Fruit fly (Drosophila melanogaster) whole organism, prepupa: Measurements from ENCODE around the gene bor.

Experiments used
- Blimp-1 ChIP-seq: fragments of 200-800 bp; sonication (Bioruptor generic); optimal IDR thresholded peaks from 3 replicates; lab custom pipeline; 2017; ENCODE audit warnings: missing biosample characterization, missing genetic modification characterization, mild to moderate bottlenecking, moderate library complexity, missing genetic modification reagents
- CG10631 ChIP-seq: fragments of 200-800 bp; sonication (Bioruptor generic); optimal IDR thresholded peaks from 2 replicates; lab custom pipeline; 2016; ENCODE audit warnings: missing biosample characterization, missing genetic modification characterization
- CG10669 ChIP-seq: fragments of 200-800 bp; sonication (Bioruptor generic); optimal IDR thresholded peaks from 3 replicates; lab custom pipeline; 2018; ENCODE audit warnings: missing biosample characterization, mild to moderate bottlenecking, missing genetic modification characterization, moderate library complexity
- CG11294 ChIP-seq: fragments of 200-800 bp; sonication (Bioruptor generic); IDR thresholded peaks from 2 replicates; pipeline ENCODE4 v1.3.6; 2022; ENCODE audit warnings: missing biosample characterization, missing genetic modification characterization
- CG11762 ChIP-seq: fragments of 200-800 bp; sonication (Bioruptor generic); optimal IDR thresholded peaks from 3 replicates; lab custom pipeline; 2016; ENCODE audit warnings: missing biosample characterization, missing genetic modification characterization; ENCODE audit not compliant: insufficient read depth
- CG11902 ChIP-seq: fragments of 200-800 bp; sonication (Bioruptor generic); optimal IDR thresholded peaks from 3 replicates; lab custom pipeline; 2016; ENCODE audit warnings: missing biosample characterization, missing genetic modification characterization
- CG15336 ChIP-seq: fragments of 200-800 bp; sonication (Bioruptor generic); IDR thresholded peaks from 2 replicates; pipeline ENCODE4 v1.3.6; 2022; ENCODE audit warnings: missing biosample characterization, missing genetic modification characterization
- CG1621 ChIP-seq: fragments of 200-800 bp; sonication (Bioruptor generic); optimal IDR thresholded peaks from 3 replicates; lab custom pipeline; 2018; ENCODE audit warnings: missing biosample characterization, mild to moderate bottlenecking, missing genetic modification characterization
- CG16779 ChIP-seq: fragments of 200-800 bp; sonication (Bioruptor generic); optimal IDR thresholded peaks from 3 replicates; lab custom pipeline; 2017; ENCODE audit warnings: missing biosample characterization, mild to moderate bottlenecking, missing genetic modification characterization
- CG3032 ChIP-seq: fragments of 200-800 bp; optimal IDR thresholded peaks from 2 replicates; lab custom pipeline; 2019; ENCODE audit warnings: missing biosample characterization, mild to moderate bottlenecking, missing genetic modification characterization, moderate library complexity
- CG31627 ChIP-seq: fragments of 200-800 bp; sonication (Bioruptor generic); optimal IDR thresholded peaks from 3 replicates; lab custom pipeline; 2016; ENCODE audit warnings: missing biosample characterization, missing genetic modification characterization
- CG32006 ChIP-seq: fragments of 200-800 bp; sonication (Bioruptor generic); optimal IDR thresholded peaks from 3 replicates; lab custom pipeline; 2017; ENCODE audit warnings: missing biosample characterization, mild to moderate bottlenecking, missing genetic modification characterization
- CG34406 ChIP-seq: fragments of 200-800 bp; sonication (Bioruptor generic); optimal IDR thresholded peaks from 3 replicates; lab custom pipeline; 2016; ENCODE audit warnings: missing biosample characterization, missing genetic modification characterization
- CG4318 ChIP-seq: fragments of 200-800 bp; sonication (Bioruptor generic); optimal IDR thresholded peaks from 3 replicates; lab custom pipeline; 2017; ENCODE audit warnings: missing biosample characterization, mild to moderate bottlenecking, missing genetic modification characterization
- CG6163 ChIP-seq: fragments of 200-800 bp; sonication (Bioruptor generic); IDR thresholded peaks from 3 replicates; pipeline ENCODE4 v1.3.6; 2022; ENCODE audit warnings: missing biosample characterization, missing genetic modification characterization
- CG6276 ChIP-seq: fragments of 200-800 bp; sonication (Bioruptor generic); optimal IDR thresholded peaks from 2 replicates; lab custom pipeline; 2017; ENCODE audit warnings: missing biosample characterization, mild to moderate bottlenecking, missing genetic modification characterization
- CG6792 ChIP-seq: fragments of 200-800 bp; sonication (Bioruptor generic); optimal IDR thresholded peaks from 3 replicates; lab custom pipeline; 2016; ENCODE audit warnings: missing biosample characterization, missing genetic modification characterization
- CG6808 ChIP-seq: fragments of 200-800 bp; sonication (Bioruptor generic); optimal IDR thresholded peaks from 3 replicates; lab custom pipeline; 2017; ENCODE audit warnings: missing biosample characterization, missing genetic modification characterization, mild to moderate bottlenecking, moderate library complexity, missing genetic modification reagents
- CG6854 ChIP-seq: fragments of 200-800 bp; sonication (Bioruptor generic); optimal IDR thresholded peaks from 2 replicates; lab custom pipeline; 2017; ENCODE audit warnings: missing biosample characterization, mild to moderate bottlenecking, missing genetic modification characterization
- CG7368 ChIP-seq: fragments of 200-800 bp; sonication (Bioruptor generic); optimal IDR thresholded peaks from 3 replicates; lab custom pipeline; 2016; ENCODE audit warnings: missing biosample characterization, missing genetic modification characterization
- CG8319 ChIP-seq: fragments of 200-800 bp; sonication (Bioruptor generic); optimal IDR thresholded peaks from 3 replicates; lab custom pipeline; 2016; ENCODE audit warnings: missing biosample characterization, missing genetic modification characterization
- CG9139 ChIP-seq: fragments of 200-800 bp; sonication (Bioruptor generic); optimal IDR thresholded peaks from 3 replicates; lab custom pipeline; 2017; ENCODE audit warnings: missing biosample characterization, mild to moderate bottlenecking, missing genetic modification characterization
- Eip75B ChIP-seq: fragments of 200-800 bp; sonication (Bioruptor generic); optimal IDR thresholded peaks from 3 replicates; lab custom pipeline; 2016; ENCODE audit warnings: missing biosample characterization, missing genetic modification characterization
- Eip78C ChIP-seq: fragments of 200-800 bp; sonication (Bioruptor generic); peaks from one replicate; lab custom pipeline; 2016; ENCODE audit warnings: missing biosample characterization, missing genetic modification characterization
- Eip93F ChIP-seq: fragments of 200-800 bp; sonication (Bioruptor generic); optimal IDR thresholded peaks from 2 replicates; lab custom pipeline; 2016; ENCODE audit warnings: missing biosample characterization, mild to moderate bottlenecking, missing genetic modification characterization
- Ets21C ChIP-seq: fragments of 200-800 bp; sonication (Bioruptor generic); optimal IDR thresholded peaks from 3 replicates; lab custom pipeline; 2016; ENCODE audit warnings: missing biosample characterization, missing genetic modification characterization
- Ets96B ChIP-seq: fragments of 200-800 bp; optimal IDR thresholded peaks from 2 replicates; lab custom pipeline; 2019; ENCODE audit warnings: missing biosample characterization, mild to moderate bottlenecking, missing genetic modification characterization, moderate library complexity
- Gug ChIP-seq: fragments of 200-800 bp; sonication (Bioruptor generic); IDR thresholded peaks from 2 replicates; pipeline ENCODE4 v1.3.6; 2022; ENCODE audit warnings: missing biosample characterization, missing genetic modification characterization
- Hr38 ChIP-seq: sonication (Bioruptor generic); optimal IDR thresholded peaks from 2 replicates; lab custom pipeline; 2016; ENCODE audit warnings: missing biosample characterization, missing genetic modification characterization
- Hr39 ChIP-seq: fragments of 200-800 bp; sonication (Bioruptor generic); optimal IDR thresholded peaks from 2 replicates; lab custom pipeline; 2016; ENCODE audit warnings: missing biosample characterization, missing genetic modification characterization
- Hr4 ChIP-seq: fragments of 200-800 bp; sonication (Bioruptor generic); optimal IDR thresholded peaks from 3 replicates; lab custom pipeline; 2016; ENCODE audit warnings: missing biosample characterization, missing genetic modification characterization
- Lpt ChIP-seq: fragments of 200-800 bp; sonication (Bioruptor generic); optimal IDR thresholded peaks from 3 replicates; lab custom pipeline; 2016; ENCODE audit warnings: missing biosample characterization, missing genetic modification characterization
- Met ChIP-seq: fragments of 200-800 bp; sonication (Bioruptor generic); optimal IDR thresholded peaks from 3 replicates; lab custom pipeline; 2016; ENCODE audit warnings: missing biosample characterization, missing genetic modification characterization
- OdsH ChIP-seq: fragments of 200-800 bp; sonication (Bioruptor generic); optimal IDR thresholded peaks from 3 replicates; lab custom pipeline; 2016; ENCODE audit warnings: missing biosample characterization, missing genetic modification characterization
- Smox ChIP-seq: fragments of 200-800 bp; sonication (Bioruptor generic); optimal IDR thresholded peaks from 3 replicates; lab custom pipeline; 2016; ENCODE audit warnings: missing biosample characterization, missing genetic modification characterization
- Sox102F ChIP-seq: fragments of 200-800 bp; sonication (Bioruptor generic); optimal IDR thresholded peaks from 2 replicates; lab custom pipeline; 2016; ENCODE audit warnings: missing biosample characterization, mild to moderate bottlenecking, missing genetic modification characterization
- Sox15 ChIP-seq: fragments of 200-800 bp; sonication (Bioruptor generic); optimal IDR thresholded peaks from 3 replicates; lab custom pipeline; 2016; ENCODE audit warnings: missing biosample characterization, missing genetic modification characterization
- achi ChIP-seq: fragments of 200-800 bp; sonication (Bioruptor generic); optimal IDR thresholded peaks from 3 replicates; lab custom pipeline; 2016; ENCODE audit warnings: missing biosample characterization, missing genetic modification characterization
- acj6 ChIP-seq: fragments of 200-800 bp; sonication (Bioruptor generic); optimal IDR thresholded peaks from 3 replicates; lab custom pipeline; 2016; ENCODE audit warnings: missing biosample characterization, missing genetic modification characterization
- cyc ChIP-seq: fragments of 200-800 bp; sonication (Bioruptor generic); optimal IDR thresholded peaks from 3 replicates; lab custom pipeline; 2016; ENCODE audit warnings: missing biosample characterization, missing genetic modification characterization
- eg ChIP-seq: fragments of 200-800 bp; sonication (Bioruptor generic); IDR thresholded peaks from 3 replicates; pipeline ENCODE4 v1.3.6; 2022; ENCODE audit warnings: missing biosample characterization, missing genetic modification characterization
- esn ChIP-seq: fragments of 200-800 bp; sonication (Bioruptor generic); optimal IDR thresholded peaks from 2 replicates; lab custom pipeline; 2016; ENCODE audit warnings: missing biosample characterization, mild to moderate bottlenecking, missing genetic modification characterization, moderate library complexity
- fd59A ChIP-seq: fragments of 200-800 bp; sonication (Bioruptor generic); optimal IDR thresholded peaks from 2 replicates; lab custom pipeline; 2017; ENCODE audit warnings: missing biosample characterization, mild to moderate bottlenecking, missing genetic modification characterization, missing genetic modification reagents
- fd85E ChIP-seq: fragments of 200-800 bp; sonication (Bioruptor generic); optimal IDR thresholded peaks from 3 replicates; lab custom pipeline; 2016; ENCODE audit warnings: missing biosample characterization, missing genetic modification characterization
- fkh ChIP-seq: fragments of 200-800 bp; sonication (Bioruptor generic); optimal IDR thresholded peaks from 3 replicates; lab custom pipeline; 2017; ENCODE audit warnings: missing biosample characterization, mild to moderate bottlenecking, missing genetic modification characterization, moderate library complexity
- lz ChIP-seq: fragments of 200-800 bp; sonication (Bioruptor generic); optimal IDR thresholded peaks from 3 replicates; lab custom pipeline; 2016; ENCODE audit warnings: missing biosample characterization, missing genetic modification characterization
- net ChIP-seq: fragments of 200-800 bp; sonication (Bioruptor generic); optimal IDR thresholded peaks from 3 replicates; lab custom pipeline; 2016; ENCODE audit warnings: missing biosample characterization, missing genetic modification characterization
- spab ChIP-seq: fragments of 200-800 bp; sonication (Bioruptor generic); optimal IDR thresholded peaks from 2 replicates; lab custom pipeline; 2017; ENCODE audit warnings: missing biosample characterization, mild to moderate bottlenecking, missing genetic modification characterization, missing genetic modification reagents
- ss ChIP-seq, 2 experiments: fragments of 200-800 bp; sonication (Bioruptor generic); optimal IDR thresholded peaks; 2 replicates in 1 of 2; 3 replicates in 1 of 2; lab custom pipeline; 2017 to 2018; ENCODE audit warnings: mild to moderate bottlenecking in 2 of 2, missing biosample characterization in 2 of 2, missing genetic modification characterization in 2 of 2, moderate library complexity in 1 of 2
- svp ChIP-seq: fragments of 200-800 bp; sonication (Bioruptor generic); peaks from one replicate; lab custom pipeline; 2016; ENCODE audit warnings: missing biosample characterization, missing genetic modification characterization
- topi ChIP-seq: fragments of 200-800 bp; sonication (Bioruptor generic); optimal IDR thresholded peaks from 3 replicates; lab custom pipeline; 2016; ENCODE audit warnings: missing biosample characterization, missing genetic modification characterization
- vri ChIP-seq: fragments of 200-800 bp; sonication (Bioruptor generic); optimal IDR thresholded peaks from 3 replicates; lab custom pipeline; 2016; ENCODE audit warnings: missing biosample characterization, mild to moderate bottlenecking, missing genetic modification characterization

Gene bor

dm6 chr3R:16241102-16241779, 22.7 kb downstream of the bor start:
- TF ChIP-seq Lpt (GFP tag; lab: Kevin White, UChicago) (peak; percentile 74), CG8319 (GFP tag; lab: Kevin White, UChicago) (peak; percentile 8), CG11902 (peak; percentile 29), CG6854 (GFP tag; lab: Kevin White, UChicago) (peak; percentile 95), Hr38 (GFP tag; lab: Kevin White, UChicago) (no peak), eg (GFP tag; lab: Robert Waterston, UW) (no peak), Hr4 (GFP tag; lab: Kevin White, UChicago) (peak; percentile 56), Eip78C (no peak), CG34406 (peak; percentile 21), CG16779 (tag; lab: Kevin White, UChicago) (peak; percentile 40), CG6276 (no peak), Ets21C (GFP tag; lab: Kevin White, UChicago) (peak; percentile 34), Smox (GFP tag; lab: Kevin White, UChicago) (no peak), Blimp-1 (GFP tag; lab: Kevin White, UChicago) (no peak), CG15336 (GFP tag; lab: Robert Waterston, UW) (no peak), CG10669 (GFP tag; lab: Kevin White, UChicago) (peak; percentile 32), CG1621 (tag; lab: Kevin White, UChicago) (peak; percentile 26), Sox102F (peak; percentile 54), CG3032 (tag; lab: Kevin White, UChicago) (peak; percentile 12), Sox15 (GFP tag; lab: Kevin White, UChicago) (peak; percentile 57), lz (GFP tag; lab: Kevin White, UChicago) (peak; percentile 56), acj6 (peak; percentile 40), esn (GFP tag; lab: Kevin White, UChicago) (no peak), vri (GFP tag; lab: Kevin White, UChicago) (peak; percentile 65), Eip75B (GFP tag; lab: Kevin White, UChicago) (peak; percentile 14), CG10631 (GFP tag; lab: Kevin White, UChicago) (peak; percentile 33), CG32006 (GFP tag; lab: Kevin White, UChicago) (no peak), CG9139 (GFP tag; lab: Kevin White, UChicago) (no peak), Eip93F (GFP tag; lab: Kevin White, UChicago) (peak; percentile 69), spab (GFP tag; lab: Kevin White, UChicago) (no peak), Ets96B (tag; lab: Kevin White, UChicago) (peak; percentile 15), fd59A (GFP tag; lab: Kevin White, UChicago) (peak; percentile 32), CG6792 (GFP tag; lab: Kevin White, UChicago) (peak; percentile 9), Hr39 (peak; percentile 71), ss (GFP tag; optimal IDR thresholded peaks at IDR 0.05; lab: Kevin White, UChicago) (peak; percentile 41 to 48), fd85E (no peak), fkh (GFP tag; lab: Kevin White, UChicago) (peak; percentile 83), Gug (GFP tag; lab: Robert Waterston, UW) (no peak), OdsH (peak; percentile 50), CG11294 (no peak), CG4318 (GFP tag; lab: Kevin White, UChicago) (no peak), svp (GFP tag; lab: Kevin White, UChicago) (peak; percentile 88), net (GFP tag; lab: Kevin White, UChicago) (no peak), CG7368 (GFP tag; lab: Kevin White, UChicago) (no peak), CG6808 (GFP tag; lab: Kevin White, UChicago) (no peak), achi (GFP tag; lab: Kevin White, UChicago) (peak; percentile 41), CG6163 (GFP tag; lab: Robert Waterston, UW) (no peak), cyc (GFP tag; lab: Kevin White, UChicago) (peak; percentile 50), CG11762 (GFP tag; lab: Kevin White, UChicago) (peak; percentile 2), Met (GFP tag; lab: Kevin White, UChicago) (peak; percentile 45), CG31627 (GFP tag; lab: Kevin White, UChicago) (peak; percentile 66), topi (GFP tag; lab: Kevin White, UChicago) (peak; percentile 14)
